Worm (Caenorhabditis elegans) whole organism, late embryonic: ENCODE measurements around the gene gsp-1.

Experiments used
- C38D4.7 ChIP-seq: fragments of 200-800 bp; sonication (Bioruptor generic); optimal IDR thresholded peaks from 2 replicates; lab custom pipeline; 2018; ENCODE audit warnings: mild to moderate bottlenecking, missing genetic modification characterization, moderate library complexity, missing compliant biosample characterization
- K02D7.2 ChIP-seq: sonication (generic microtip); optimal IDR thresholded peaks from 2 replicates; lab custom pipeline; 2017; ENCODE audit warnings: mild to moderate bottlenecking, missing genetic modification characterization, missing compliant biosample characterization
- K09A11.1 ChIP-seq: sonication (generic microtip); optimal IDR thresholded peaks from 2 replicates; lab custom pipeline; 2017; ENCODE audit warnings: antibody characterized with exemption, mild to moderate bottlenecking, missing genetic modification characterization, missing compliant biosample characterization; ENCODE audit not compliant: insufficient read depth
- Y22D7AL.16 ChIP-seq: sonication (generic microtip); optimal IDR thresholded peaks from 2 replicates; lab custom pipeline; 2016; ENCODE audit warnings: missing genetic modification characterization, missing compliant biosample characterization
- ama-1 ChIP-seq: fragments of 150-350 bp; optimal IDR thresholded peaks from 2 replicates; lab custom pipeline; 2014
- ceh-19 ChIP-seq: fragments of 200-800 bp; sonication (Bioruptor generic); optimal IDR thresholded peaks from 2 replicates; lab custom pipeline; 2018; ENCODE audit warnings: mild to moderate bottlenecking, missing genetic modification characterization, missing compliant biosample characterization
- ceh-2 ChIP-seq: sonication (generic microtip); optimal IDR thresholded peaks from 2 replicates; lab custom pipeline; 2016; ENCODE audit warnings: missing genotype, missing genetic modification characterization, missing compliant biosample characterization
- ceh-22 ChIP-seq: sonication (generic microtip); optimal IDR thresholded peaks from 2 replicates; lab custom pipeline; 2017; ENCODE audit warnings: missing biosample characterization, missing genetic modification characterization
- ceh-24 ChIP-seq: sonication (generic microtip); optimal IDR thresholded peaks from 2 replicates; lab custom pipeline; 2016; ENCODE audit warnings: mild to moderate bottlenecking, missing genetic modification characterization, missing compliant biosample characterization
- ceh-31 ChIP-seq: sonication (generic microtip); optimal IDR thresholded peaks from 2 replicates; lab custom pipeline; 2016; ENCODE audit warnings: missing genetic modification characterization, missing compliant biosample characterization
- ceh-34 ChIP-seq: sonication (generic microtip); optimal IDR thresholded peaks from 2 replicates; lab custom pipeline; 2016; ENCODE audit warnings: mild to moderate bottlenecking, missing genetic modification characterization, missing compliant biosample characterization
- ceh-45 ChIP-seq: fragments of 200-800 bp; sonication (Bioruptor generic); IDR thresholded peaks from 2 replicates; pipeline ENCODE4 v1.3.6; 2022; ENCODE audit warnings: missing genetic modification reagents, missing genetic modification characterization, missing compliant biosample characterization
- ceh-48 ChIP-seq: sonication (generic microtip); optimal IDR thresholded peaks from 2 replicates; lab custom pipeline; 2016; ENCODE audit warnings: missing genetic modification characterization, inconsistent platforms, missing compliant biosample characterization
- ceh-6 ChIP-seq: fragments of 200-800 bp; sonication (Bioruptor generic); optimal IDR thresholded peaks from 2 replicates; lab custom pipeline; 2018; ENCODE audit warnings: mild to moderate bottlenecking, missing genetic modification characterization, missing compliant biosample characterization
- ceh-9 ChIP-seq: sonication (generic microtip); optimal IDR thresholded peaks from 2 replicates; lab custom pipeline; 2016; ENCODE audit warnings: mild to moderate bottlenecking, missing genetic modification characterization, inconsistent platforms, missing compliant biosample characterization
- che-1 ChIP-seq: sonication (generic microtip); optimal IDR thresholded peaks from 2 replicates; lab custom pipeline; 2016; ENCODE audit warnings: mild to moderate bottlenecking, missing genetic modification characterization, missing compliant biosample characterization
- dmd-4 ChIP-seq: sonication (generic microtip); optimal IDR thresholded peaks from 2 replicates; lab custom pipeline; 2016; ENCODE audit warnings: borderline replicate concordance, missing genetic modification characterization, missing compliant biosample characterization
- dve-1 ChIP-seq: sonication (generic microtip); optimal IDR thresholded peaks from 2 replicates; lab custom pipeline; 2017; ENCODE audit warnings: antibody characterized with exemption, mild to moderate bottlenecking, missing genetic modification characterization, missing compliant biosample characterization
- elt-2 ChIP-seq: sonication (generic microtip); optimal IDR thresholded peaks from 2 replicates; lab custom pipeline; 2016; ENCODE audit warnings: missing genetic modification reagents, missing genetic modification characterization, missing compliant biosample characterization
- elt-4 ChIP-seq: sonication (generic microtip); optimal IDR thresholded peaks from 2 replicates; lab custom pipeline; 2016; ENCODE audit warnings: missing genetic modification characterization, missing compliant biosample characterization
- ets-4 ChIP-seq: sonication (generic microtip); optimal IDR thresholded peaks from 2 replicates; lab custom pipeline; 2016; ENCODE audit warnings: missing genetic modification characterization, missing compliant biosample characterization
- eyg-1 ChIP-seq: sonication (generic microtip); optimal IDR thresholded peaks from 2 replicates; lab custom pipeline; 2016; ENCODE audit warnings: missing genotype, missing genetic modification characterization, missing compliant biosample characterization
- fax-1 ChIP-seq: sonication (generic microtip); optimal IDR thresholded peaks from 2 replicates; lab custom pipeline; 2016; ENCODE audit warnings: missing genotype, missing genetic modification characterization, missing compliant biosample characterization
- fkh-10 ChIP-seq: fragments of 150-350 bp; optimal IDR thresholded peaks from 2 replicates; lab custom pipeline; 2014; ENCODE audit warnings: missing biosample characterization, missing genetic modification reagents, missing genetic modification characterization
- fkh-6 ChIP-seq: sonication (generic microtip); optimal IDR thresholded peaks from 2 replicates; lab custom pipeline; 2016; ENCODE audit warnings: missing genetic modification characterization, missing compliant biosample characterization
- hlh-13 ChIP-seq: fragments of 200-800 bp; sonication (Bioruptor generic); optimal IDR thresholded peaks from 2 replicates; lab custom pipeline; 2018; ENCODE audit warnings: mild to moderate bottlenecking, missing genetic modification characterization, missing compliant biosample characterization
- hlh-15 ChIP-seq: sonication (generic microtip); optimal IDR thresholded peaks from 2 replicates; lab custom pipeline; 2016; ENCODE audit warnings: missing genetic modification characterization, missing compliant biosample characterization
- hlh-30 ChIP-seq: sonication (generic microtip); optimal IDR thresholded peaks from 2 replicates; lab custom pipeline; 2017; ENCODE audit warnings: antibody characterized with exemption, missing genetic modification characterization, missing compliant biosample characterization; ENCODE audit not compliant: insufficient read depth
- hlh-8 ChIP-seq: sonication (generic microtip); optimal IDR thresholded peaks from 2 replicates; lab custom pipeline; 2016; ENCODE audit warnings: missing genotype, missing genetic modification characterization, missing compliant biosample characterization
- nfya-1 ChIP-seq: sonication (generic microtip); optimal IDR thresholded peaks from 2 replicates; lab custom pipeline; 2017; ENCODE audit warnings: missing genetic modification characterization, mild to moderate bottlenecking, missing compliant biosample characterization, antibody characterized with exemption, moderate library complexity
- nhr-11 ChIP-seq: fragments of 150-350 bp; optimal IDR thresholded peaks from 2 replicates; lab custom pipeline; 2014; ENCODE audit warnings: missing biosample characterization, missing genetic modification characterization
- nhr-232 ChIP-seq: sonication (generic microtip); optimal IDR thresholded peaks from 2 replicates; lab custom pipeline; 2016; ENCODE audit warnings: missing genetic modification characterization, missing compliant biosample characterization
- npax-4 ChIP-seq: sonication (generic microtip); optimal IDR thresholded peaks from 2 replicates; lab custom pipeline; 2016; ENCODE audit warnings: missing genetic modification characterization, missing compliant biosample characterization
- pag-3 ChIP-seq: sonication (generic microtip); optimal IDR thresholded peaks from 2 replicates; lab custom pipeline; 2016; ENCODE audit warnings: missing compliant biosample characterization, missing genetic modification characterization, borderline replicate concordance
- pat-9 ChIP-seq: fragments of 200-800 bp; sonication (Bioruptor generic); optimal IDR thresholded peaks from 2 replicates; lab custom pipeline; 2018; ENCODE audit warnings: mild to moderate bottlenecking, missing genetic modification characterization, moderate library complexity, missing compliant biosample characterization
- pax-1 ChIP-seq: fragments of 150-350 bp; optimal IDR thresholded peaks from 2 replicates; lab custom pipeline; 2014; ENCODE audit warnings: missing biosample characterization, missing genetic modification characterization
- pha-4 ChIP-seq: fragments of 150-350 bp; optimal IDR thresholded peaks from 2 replicates; lab custom pipeline; 2018; ENCODE audit warnings: missing biosample characterization, missing genetic modification reagents, missing genetic modification characterization
- pros-1 ChIP-seq: fragments of 150-350 bp; optimal IDR thresholded peaks from 2 replicates; lab custom pipeline; 2014; ENCODE audit warnings: missing biosample characterization, missing genetic modification reagents, missing genetic modification characterization
- ref-2 ChIP-seq: sonication (generic microtip); optimal IDR thresholded peaks from 2 replicates; lab custom pipeline; 2016; ENCODE audit warnings: missing genetic modification characterization, missing compliant biosample characterization
- rnt-1 ChIP-seq: sonication (generic microtip); optimal IDR thresholded peaks from 2 replicates; lab custom pipeline; 2016; ENCODE audit warnings: missing genetic modification characterization, missing compliant biosample characterization
- sox-2 ChIP-seq: fragments of 200-800 bp; sonication (Bioruptor generic); IDR thresholded peaks from 2 replicates; pipeline ENCODE4 v1.3.6; 2022; ENCODE audit warnings: missing genetic modification reagents, missing genetic modification characterization, missing compliant biosample characterization
- tbx-2 ChIP-seq: sonication (generic microtip); optimal IDR thresholded peaks from 2 replicates; lab custom pipeline; 2016; ENCODE audit warnings: missing genetic modification characterization, missing compliant biosample characterization
- unc-55 ChIP-seq: sonication (generic microtip); optimal IDR thresholded peaks from 2 replicates; lab custom pipeline; 2017; ENCODE audit warnings: missing biosample characterization, missing genetic modification reagents, missing genetic modification characterization
- zip-5 ChIP-seq: sonication (generic microtip); optimal IDR thresholded peaks from 2 replicates; lab custom pipeline; 2016; ENCODE audit warnings: missing genetic modification characterization, missing compliant biosample characterization
- ztf-16 ChIP-seq: sonication (generic microtip); optimal IDR thresholded peaks from 2 replicates; lab custom pipeline; 2017; ENCODE audit warnings: missing genetic modification characterization, missing compliant biosample characterization

gsp-1 gene

DNA sequence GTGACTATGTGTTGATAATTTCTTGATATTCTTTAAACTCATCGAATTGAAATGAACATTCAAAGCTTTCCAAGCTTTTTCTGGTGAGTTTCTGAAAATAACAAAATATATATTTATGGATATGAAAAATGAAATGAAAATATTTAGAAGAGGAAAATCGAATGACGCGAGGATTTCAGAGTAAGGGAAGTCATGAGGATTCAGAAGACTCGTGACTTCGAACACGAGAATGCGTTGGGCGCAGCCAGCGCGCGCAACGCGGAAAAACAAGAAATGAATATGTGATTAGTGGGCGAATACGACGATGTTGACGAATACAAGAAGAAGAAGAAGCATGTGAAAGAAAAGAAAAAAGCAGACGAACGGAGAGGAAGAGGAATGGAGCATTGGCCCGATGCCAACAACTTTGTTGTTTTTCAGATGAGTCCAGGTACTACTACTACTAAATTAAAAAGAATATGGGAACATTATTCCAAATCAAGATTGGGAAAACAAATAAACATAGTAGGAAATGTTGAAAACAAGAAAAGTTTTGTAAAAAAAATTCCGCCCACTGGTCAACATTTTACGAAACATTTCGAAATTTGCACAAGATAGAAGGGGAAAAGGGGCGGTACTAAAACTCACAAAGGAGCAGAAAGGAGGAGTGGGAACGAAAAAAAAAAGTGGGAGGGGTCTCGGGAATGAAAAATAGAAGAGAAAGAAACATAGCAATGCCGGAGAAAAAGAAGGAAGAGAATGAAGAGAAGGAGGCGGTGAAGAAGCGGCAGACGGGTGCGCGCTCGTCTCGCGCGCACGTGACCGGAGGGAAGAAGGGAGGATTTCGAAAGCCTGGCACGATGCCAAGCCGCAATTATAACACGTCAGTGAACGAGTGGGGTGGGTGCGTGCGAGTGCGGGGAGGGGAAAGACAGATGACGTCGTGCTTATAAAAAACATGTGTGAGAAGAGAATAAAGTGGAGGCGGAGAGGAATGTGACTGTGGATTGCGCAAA lies 33.2 kb downstream of the gsp-1 start (continued):
- TF ChIP-seq nfya-1 (tag; lab: Kevin White, UChicago) = peak; percentile 65
- peak; percentile 97 for TF ChIP-seq hlh-30
- no peak for TF ChIP-seq K09A11.1
- no peak for TF ChIP-seq fax-1 (tag; lab: Kevin White, UChicago)
- TF ChIP-seq hlh-8 (tag; lab: Kevin White, UChicago) = peak; percentile 35
- TF ChIP-seq hlh-13 (GFP tag; lab: Kevin White, UChicago) = no peak
- TF ChIP-seq pros-1 (tag; lab: Kevin White, UChicago) = peak; percentile 88
- no peak for TF ChIP-seq ceh-48 (tag; lab: Kevin White, UChicago)
- TF ChIP-seq C38D4.7 (GFP tag; lab: Kevin White, UChicago) = no peak
- no peak for TF ChIP-seq ztf-16
- no peak for TF ChIP-seq elt-2 (tag; lab: Kevin White, UChicago)
- TF ChIP-seq ets-4 (tag; lab: Kevin White, UChicago) = no peak
- peak; percentile 78 for TF ChIP-seq ceh-31 (tag; lab: Kevin White, UChicago)
- no peak for TF ChIP-seq ceh-9 (tag; lab: Kevin White, UChicago)

ce11 chrV:10716865-10717713 lies 34.9 kb downstream of the gsp-1 start:
- TF ChIP-seq Y22D7AL.16 (tag; lab: Kevin White, UChicago) (no peak), eyg-1 (tag; lab: Kevin White, UChicago) (peak; percentile 45), ceh-48 (tag; lab: Kevin White, UChicago) (no peak), ceh-9 (tag; lab: Kevin White, UChicago) (no peak), fkh-6 (tag; lab: Kevin White, UChicago) (peak; percentile 61), ceh-6 (no peak), ceh-19 (GFP tag; lab: Kevin White, UChicago) (no peak), ceh-22 (tag; lab: Kevin White, UChicago) (peak; percentile 58), ceh-24 (tag; lab: Kevin White, UChicago) (no peak), hlh-13 (GFP tag; lab: Kevin White, UChicago) (no peak), npax-4 (tag; lab: Kevin White, UChicago) (no peak), nhr-232 (peak; percentile 34), K02D7.2 (tag; lab: Kevin White, UChicago) (no peak), K09A11.1 (no peak), fax-1 (tag; lab: Kevin White, UChicago) (no peak), tbx-2 (peak; percentile 63), zip-5 (tag; lab: Kevin White, UChicago) (no peak), ets-4 (tag; lab: Kevin White, UChicago) (no peak), hlh-30 (peak; percentile 53), pax-1 (no peak), sox-2 (no peak), elt-2 (tag; lab: Kevin White, UChicago) (no peak), dmd-4 (no peak), fkh-10 (no peak), ama-1 (no peak), ceh-31 (tag; lab: Kevin White, UChicago) (peak; percentile 8), hlh-15 (tag; lab: Kevin White, UChicago) (no peak), pag-3 (tag; lab: Kevin White, UChicago) (peak; percentile 26), che-1 (tag; lab: Kevin White, UChicago) (no peak), pat-9 (tag; lab: Kevin White, UChicago) (no peak), dve-1 (tag; lab: Kevin White, UChicago) (no peak), pros-1 (tag; lab: Kevin White, UChicago) (no peak), rnt-1 (tag; lab: Kevin White, UChicago) (peak; percentile 2), unc-55 (no peak), ref-2 (tag; lab: Kevin White, UChicago) (peak; percentile 32), ceh-45 (GFP tag; lab: Robert Waterston, UW) (no peak), ceh-34 (peak; percentile 65), elt-4 (tag; lab: Kevin White, UChicago) (no peak), ceh-2 (peak; percentile 23), nhr-11 (tag; lab: Kevin White, UChicago) (no peak), pha-4 (no peak)
